Fruit fly (Drosophila melanogaster) whole organism, embryonic: Measurements from ENCODE around the gene CG43999.

Source experiments
- ATbp ChIP-seq: fragments of 200-800 bp; sonication (Bioruptor generic); optimal IDR thresholded peaks from 2 replicates; lab custom pipeline; 2017; ENCODE audit warnings: missing biosample characterization, mild to moderate bottlenecking, missing genetic modification characterization, missing genetic modification reagents
- B-H1 ChIP-seq: fragments of 200-800 bp; sonication (Bioruptor generic); IDR thresholded peaks from 3 replicates; pipeline ENCODE4 v1.3.6; 2022; ENCODE audit warnings: missing biosample characterization, missing genetic modification characterization
- CG11695 ChIP-seq: fragments of 200-800 bp; sonication (Bioruptor generic); IDR thresholded peaks from 3 replicates; pipeline ENCODE4 v1.3.6; 2022; ENCODE audit warnings: missing biosample characterization, missing genetic modification characterization
- CG12071 ChIP-seq: fragments of 200-800 bp; sonication (Bioruptor generic); optimal IDR thresholded peaks from 3 replicates; lab custom pipeline; 2018; ENCODE audit warnings: missing biosample characterization, mild to moderate bottlenecking, missing genetic modification characterization
- CG12104 ChIP-seq: fragments of 200-800 bp; sonication (Bioruptor generic); optimal IDR thresholded peaks from 3 replicates; lab custom pipeline; 2016; ENCODE audit warnings: missing biosample characterization, missing genetic modification characterization
- CG13424 ChIP-seq: fragments of 200-800 bp; sonication (Bioruptor generic); optimal IDR thresholded peaks from 2 replicates; lab custom pipeline; 2019; ENCODE audit warnings: missing biosample characterization, mild to moderate bottlenecking, missing genetic modification characterization, moderate library complexity
- CG14441 ChIP-seq: fragments of 200-800 bp; sonication (Bioruptor generic); IDR thresholded peaks from 2 replicates; pipeline ENCODE4 v1.3.6; 2022; ENCODE audit warnings: missing biosample characterization, missing genetic modification characterization
- CG14667 ChIP-seq: fragments of 200-800 bp; sonication (Bioruptor generic); IDR thresholded peaks from 2 replicates; pipeline ENCODE4 v1.3.6; 2022; ENCODE audit warnings: missing biosample characterization, missing genetic modification characterization
- CG15601 ChIP-seq: fragments of 200-800 bp; sonication (Bioruptor generic); optimal IDR thresholded peaks from 3 replicates; lab custom pipeline; 2019; ENCODE audit warnings: missing biosample characterization, mild to moderate bottlenecking, missing genetic modification characterization, moderate library complexity
- CG16813 ChIP-seq: fragments of 200-800 bp; sonication (Bioruptor generic); IDR thresholded peaks from 3 replicates; pipeline ENCODE4 v1.3.6; 2022; ENCODE audit warnings: missing biosample characterization, missing genetic modification characterization; ENCODE audit not compliant: partially characterized antibody
- CG17359 ChIP-seq: fragments of 200-800 bp; sonication (Bioruptor generic); optimal IDR thresholded peaks from 3 replicates; lab custom pipeline; 2018; ENCODE audit warnings: missing biosample characterization, mild to moderate bottlenecking, missing genetic modification characterization, moderate library complexity
- CG31365 ChIP-seq: fragments of 200-800 bp; sonication (Bioruptor generic); optimal IDR thresholded peaks from 2 replicates; lab custom pipeline; 2018; ENCODE audit warnings: missing biosample characterization, mild to moderate bottlenecking, missing genetic modification characterization
- CG4328 ChIP-seq: fragments of 200-800 bp; sonication (Bioruptor generic); optimal IDR thresholded peaks from 3 replicates; lab custom pipeline; 2017; ENCODE audit warnings: missing biosample characterization, missing genetic modification reagents, missing genetic modification characterization
- CG4360 ChIP-seq: fragments of 200-800 bp; sonication (Bioruptor generic); IDR thresholded peaks from 2 replicates; pipeline ENCODE4 v1.3.6; 2022; ENCODE audit warnings: missing biosample characterization, missing genetic modification characterization
- CG4707 ChIP-seq: fragments of 200-800 bp; sonication (Bioruptor generic); optimal IDR thresholded peaks from 2 replicates; lab custom pipeline; 2018; ENCODE audit warnings: missing biosample characterization, mild to moderate bottlenecking, missing genetic modification characterization, moderate library complexity
- CG4820 ChIP-seq: fragments of 200-800 bp; sonication (Bioruptor generic); optimal IDR thresholded peaks from 3 replicates; lab custom pipeline; 2016; ENCODE audit warnings: missing biosample characterization, missing genetic modification characterization
- CG6654 ChIP-seq: fragments of 200-800 bp; sonication (Bioruptor generic); optimal IDR thresholded peaks from 2 replicates; lab custom pipeline; 2017; ENCODE audit warnings: missing biosample characterization, mild to moderate bottlenecking, missing genetic modification characterization
- CG6683 ChIP-seq: fragments of 200-800 bp; sonication (Bioruptor generic); optimal IDR thresholded peaks from 2 replicates; lab custom pipeline; 2017; ENCODE audit warnings: missing biosample characterization, mild to moderate bottlenecking, missing genetic modification characterization, missing genetic modification reagents
- CG7357 ChIP-seq: fragments of 200-800 bp; sonication (Bioruptor generic); IDR thresholded peaks from 3 replicates; pipeline ENCODE4 v1.3.6; 2022; ENCODE audit warnings: missing biosample characterization, missing genetic modification characterization
- CG7963 ChIP-seq: fragments of 200-800 bp; sonication (Bioruptor generic); IDR thresholded peaks from 3 replicates; pipeline ENCODE4 v1.3.6; 2022; ENCODE audit warnings: missing biosample characterization, missing genetic modification characterization; ENCODE audit not compliant: partially characterized antibody
- CG8388 ChIP-seq: fragments of 200-800 bp; sonication (Bioruptor generic); optimal IDR thresholded peaks from 2 replicates; lab custom pipeline; 2019; ENCODE audit warnings: missing biosample characterization, mild to moderate bottlenecking, missing genetic modification characterization, moderate library complexity
- CG8924 ChIP-seq: fragments of 200-800 bp; optimal IDR thresholded peaks from 3 replicates; lab custom pipeline; 2019; ENCODE audit warnings: missing biosample characterization, mild to moderate bottlenecking, missing genetic modification characterization, moderate library complexity
- CG9437 ChIP-seq: fragments of 200-800 bp; sonication (Bioruptor generic); optimal IDR thresholded peaks from 2 replicates; lab custom pipeline; 2018; ENCODE audit warnings: missing biosample characterization, mild to moderate bottlenecking, missing genetic modification characterization
- Dll ChIP-seq: fragments of 200-800 bp; sonication (Bioruptor generic); IDR thresholded peaks from 4 replicates; pipeline ENCODE4 v1.3.6; 2022; ENCODE audit warnings: missing biosample characterization, missing genetic modification characterization; ENCODE audit not compliant: partially characterized antibody
- HmgZ ChIP-seq: fragments of 200-800 bp; sonication (Bioruptor generic); optimal IDR thresholded peaks from 2 replicates; lab custom pipeline; 2018; ENCODE audit warnings: missing biosample characterization, mild to moderate bottlenecking, missing genetic modification characterization
- Kr ChIP-seq: fragments of 200-800 bp; sonication (Bioruptor generic); optimal IDR thresholded peaks from 2 replicates; lab custom pipeline; 2017; ENCODE audit warnings: missing biosample characterization, mild to moderate bottlenecking, missing genetic modification characterization
- MESR4 ChIP-seq: fragments of 200-800 bp; sonication (Bioruptor generic); optimal IDR thresholded peaks from 2 replicates; lab custom pipeline; 2018; ENCODE audit warnings: missing biosample characterization, mild to moderate bottlenecking, missing genetic modification characterization, moderate library complexity
- Mad ChIP-seq: fragments of 200-800 bp; sonication (Bioruptor generic); optimal IDR thresholded peaks from 2 replicates; lab custom pipeline; 2016; ENCODE audit warnings: missing biosample characterization, missing genetic modification characterization
- Nf-YC ChIP-seq: fragments of 200-800 bp; optimal IDR thresholded peaks from 3 replicates; lab custom pipeline; 2019; ENCODE audit warnings: missing biosample characterization, mild to moderate bottlenecking, missing genetic modification characterization, moderate library complexity
- Oli ChIP-seq: fragments of 200-800 bp; sonication (Bioruptor generic); optimal IDR thresholded peaks from 2 replicates; lab custom pipeline; 2018; ENCODE audit warnings: missing biosample characterization, mild to moderate bottlenecking, missing genetic modification characterization, moderate library complexity
- Scr ChIP-seq: fragments of 200-800 bp; sonication (Bioruptor generic); IDR thresholded peaks from 2 replicates; pipeline ENCODE4 v1.3.6; 2022; ENCODE audit warnings: missing biosample characterization, missing genetic modification characterization; ENCODE audit not compliant: partially characterized antibody
- TFAM ChIP-seq: fragments of 200-800 bp; sonication (Bioruptor generic); optimal IDR thresholded peaks from 2 replicates; lab custom pipeline; 2017; ENCODE audit warnings: missing biosample characterization, missing genetic modification characterization, inconsistent platforms
- al ChIP-seq: fragments of 200-800 bp; sonication (Bioruptor generic); IDR thresholded peaks from 2 replicates; pipeline ENCODE4 v1.3.6; 2022; ENCODE audit warnings: missing biosample characterization, missing genetic modification characterization
- ara ChIP-seq: fragments of 200-800 bp; sonication (Bioruptor generic); IDR thresholded peaks from 2 replicates; pipeline ENCODE4 v1.3.6; 2022; ENCODE audit warnings: missing biosample characterization, missing genetic modification characterization
- az2 ChIP-seq: fragments of 200-800 bp; sonication (Bioruptor generic); optimal IDR thresholded peaks from 3 replicates; lab custom pipeline; 2016; ENCODE audit warnings: missing biosample characterization, missing genetic modification characterization
- btn ChIP-seq: fragments of 200-800 bp; sonication (Bioruptor generic); optimal IDR thresholded peaks from 2 replicates; lab custom pipeline; 2016; ENCODE audit warnings: missing biosample characterization, missing genetic modification characterization
- fd102C ChIP-seq: fragments of 200-800 bp; sonication (Bioruptor generic); optimal IDR thresholded peaks from 2 replicates; lab custom pipeline; 2018; ENCODE audit warnings: missing biosample characterization, mild to moderate bottlenecking, missing genetic modification characterization, moderate library complexity
- fd3F ChIP-seq: fragments of 200-800 bp; sonication (Bioruptor generic); optimal IDR thresholded peaks from 2 replicates; lab custom pipeline; 2018; ENCODE audit warnings: missing biosample characterization, mild to moderate bottlenecking, missing genetic modification characterization, moderate library complexity
- gsb ChIP-seq: fragments of 200-800 bp; sonication (Bioruptor generic); IDR thresholded peaks from 2 replicates; pipeline ENCODE4 v1.3.6; 2022; ENCODE audit warnings: missing biosample characterization, missing genetic modification characterization
- hth ChIP-seq: fragments of >200 bp; optimal IDR thresholded peaks from 2 replicates; lab custom pipeline; 2017; ENCODE audit warnings: inconsistent platforms
- ind ChIP-seq: fragments of 200-800 bp; sonication (Bioruptor generic); optimal IDR thresholded peaks from 3 replicates; lab custom pipeline; 2016; ENCODE audit warnings: missing biosample characterization, missing genetic modification characterization
- pb ChIP-seq: fragments of 200-800 bp; sonication (Bioruptor generic); optimal IDR thresholded peaks from 3 replicates; lab custom pipeline; 2016; ENCODE audit warnings: missing biosample characterization, missing genetic modification characterization
- ro ChIP-seq: fragments of 200-800 bp; sonication (Bioruptor generic); IDR thresholded peaks from 2 replicates; pipeline ENCODE4 v1.3.6; 2022; ENCODE audit warnings: missing biosample characterization, missing genetic modification characterization
- sisA ChIP-seq: fragments of 200-800 bp; sonication (Bioruptor generic); IDR thresholded peaks from 2 replicates; pipeline ENCODE4 v1.3.6; 2022; ENCODE audit warnings: missing biosample characterization, missing genetic modification characterization
- stwl ChIP-seq: fragments of 200-800 bp; sonication (Bioruptor generic); optimal IDR thresholded peaks from 3 replicates; lab custom pipeline; 2018; ENCODE audit warnings: missing biosample characterization, mild to moderate bottlenecking, missing genetic modification characterization, moderate library complexity
- sug ChIP-seq: fragments of 200-800 bp; optimal IDR thresholded peaks from 2 replicates; lab custom pipeline; 2019; ENCODE audit warnings: missing biosample characterization, mild to moderate bottlenecking, missing genetic modification characterization, moderate library complexity
- toy ChIP-seq: fragments of 200-800 bp; sonication (Bioruptor generic); IDR thresholded peaks from 2 replicates; pipeline ENCODE4 v1.3.6; 2022; ENCODE audit warnings: missing biosample characterization, missing genetic modification characterization
- unpg ChIP-seq: fragments of 200-800 bp; sonication (Bioruptor generic); optimal IDR thresholded peaks from 3 replicates; lab custom pipeline; 2018; ENCODE audit warnings: missing biosample characterization, mild to moderate bottlenecking, missing genetic modification characterization, moderate library complexity

CG43999 gene

dm6 chr3R:23939921-23940839 is 11.4 kb upstream of the CG43999 start (continued):
- TF ChIP-seq fd102C (GFP tag; lab: Kevin White, UChicago) (peak; percentile 88), stwl (tag; lab: Kevin White, UChicago) (peak; percentile 13), ind (GFP tag; lab: Kevin White, UChicago) (no peak), al (GFP tag; lab: Robert Waterston, UW) (no peak; the same call in 1 of the 2 replicates), ro (no peak), Oli (tag; lab: Kevin White, UChicago) (peak; percentile 45), ara (GFP tag; lab: Robert Waterston, UW) (peak; percentile 89), Mad (GFP tag; lab: Kevin White, UChicago) (peak; percentile 59), CG6683 (GFP tag; lab: Kevin White, UChicago) (peak; percentile 72), sisA (no peak), MESR4 (GFP tag; lab: Kevin White, UChicago) (peak; percentile 38), CG9437 (GFP tag; lab: Kevin White, UChicago) (peak; percentile 29), CG8388 (GFP tag; lab: Kevin White, UChicago) (peak; percentile 51), CG6654 (GFP tag; lab: Kevin White, UChicago) (peak; percentile 25), fd3F (GFP tag; lab: Kevin White, UChicago) (peak; percentile 82), CG15601 (peak; percentile 96), CG17359 (tag; lab: Kevin White, UChicago) (peak; percentile 93), ATbp (GFP tag; lab: Kevin White, UChicago) (peak; percentile 98), Scr (no peak), Kr (GFP tag; lab: Kevin White, UChicago) (peak; percentile 91), Nf-YC (tag; lab: Kevin White, UChicago) (peak; percentile 40), CG14667 (GFP tag; lab: Robert Waterston, UW) (no peak; the same call in 1 of the 2 replicates), CG7963 (GFP tag; lab: Robert Waterston, UW) (no peak), CG13424 (tag; lab: Kevin White, UChicago) (peak; percentile 77), az2 (GFP tag; lab: Kevin White, UChicago) (peak; percentile 12), CG7357 (no peak), CG4328 (GFP tag; lab: Kevin White, UChicago) (peak; percentile 82), pb (GFP tag; lab: Kevin White, UChicago) (no peak), CG31365 (tag; lab: Kevin White, UChicago) (peak; percentile 76), B-H1 (GFP tag; lab: Robert Waterston, UW) (peak; percentile 63; the same call in 2 of the 3 replicates), CG11695 (peak; percentile 85), toy (peak; percentile 47; the same call in 1 of the 2 replicates), CG14441 (peak; percentile 57), TFAM (GFP tag; lab: Kevin White, UChicago) (peak; percentile 59), CG4820 (peak; percentile 60), Dll (GFP tag; lab: Robert Waterston, UW) (no peak), gsb (peak; percentile 77), hth (lab: Kevin White, UChicago) (no peak), CG4707 (GFP tag; lab: Kevin White, UChicago) (peak; percentile 87), btn (peak; percentile 25), HmgZ (peak; percentile 90), CG16813 (GFP tag; lab: Robert Waterston, UW) (no peak), CG12104 (peak; percentile 76), sug (tag; lab: Kevin White, UChicago) (peak; percentile 99), CG12071 (GFP tag; lab: Kevin White, UChicago) (peak; percentile 90), CG8924 (tag; lab: Kevin White, UChicago) (peak; percentile 78), CG4360 (GFP tag; lab: Robert Waterston, UW) (peak; percentile 77), unpg (GFP tag; lab: Kevin White, UChicago) (peak; percentile 78)
